Fruit fly (Drosophila melanogaster): Measurements from ENCODE around the gene CG15731.

The CG15731 gene

DNA sequence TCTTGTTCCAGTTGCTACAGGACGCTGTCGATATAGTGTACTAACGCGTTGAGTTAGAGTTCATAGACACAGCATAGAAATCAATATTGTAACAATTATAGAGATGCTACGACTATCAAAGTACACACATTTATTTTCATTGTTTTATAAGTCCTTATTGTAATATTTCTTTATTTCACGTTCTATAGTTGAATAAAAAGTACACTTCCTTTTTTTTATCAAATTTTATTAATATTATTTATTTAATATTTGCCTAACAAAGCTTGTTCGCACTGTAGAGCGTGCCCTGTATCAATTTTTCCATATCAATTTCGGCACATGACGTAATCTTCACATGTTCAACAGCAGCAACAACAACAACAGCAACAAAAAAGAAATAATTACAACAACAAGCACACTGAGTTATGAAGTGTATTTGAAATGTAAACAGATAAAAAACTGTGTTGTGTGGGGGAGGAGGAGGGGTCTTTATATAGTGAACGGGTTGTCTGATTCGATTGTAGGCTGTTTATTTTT is 16.4 kb upstream of the CG15731 start (continued):
- peak; percentile 81 for TF ChIP-seq CG3281 (GFP tag; optimal IDR thresholded peaks at IDR 0.05)
- TF ChIP-seq pho (GFP tag; optimal IDR thresholded peaks at IDR 0.05), result no peak
- peak; percentile 65 for TF ChIP-seq NFAT (GFP tag; IDR thresholded peaks at IDR 0.05)
- no peak for TF ChIP-seq CG15479 (GFP tag; optimal IDR thresholded peaks at IDR 0.05)
- no peak for TF ChIP-seq CG12071 (GFP tag; optimal IDR thresholded peaks at IDR 0.05)
- peak; percentile 71 for TF ChIP-seq sob (GFP tag; IDR thresholded peaks at IDR 0.05)
- peak; percentile 27 for TF ChIP-seq CG13624 (GFP tag; optimal IDR thresholded peaks at IDR 0.05)
- peak; percentile 79 for TF ChIP-seq odd (GFP tag; optimal IDR thresholded peaks at IDR 0.05)
- TF ChIP-seq E2f1 (GFP tag; IDR thresholded peaks at IDR 0.05), result peak; percentile 81
- TF ChIP-seq vvl (GFP tag; IDR thresholded peaks at IDR 0.05), result peak; percentile 80
- TF ChIP-seq tgo (GFP tag; IDR thresholded peaks at IDR 0.05), result peak; percentile 81
- TF ChIP-seq unc-4 (GFP tag; IDR thresholded peaks at IDR 0.05; ENCODE audit: partially characterized antibody), result no peak
- peak; percentile 82 for TF ChIP-seq tap (tag; optimal IDR thresholded peaks at IDR 0.05)
- TF ChIP-seq Ada2b (GFP tag; IDR thresholded peaks at IDR 0.05), result peak; percentile 75
- peak; percentile 86 for TF ChIP-seq Fer1 (GFP tag; optimal IDR thresholded peaks at IDR 0.05)
- TF ChIP-seq Sin3A (optimal IDR thresholded peaks at IDR 0.05), result no peak
- TF ChIP-seq CG15011 (GFP tag; optimal IDR thresholded peaks at IDR 0.05), result no peak
- no peak for TF ChIP-seq HmgD (GFP tag; optimal IDR thresholded peaks at IDR 0.05)
- TF ChIP-seq D19A (tag; optimal IDR thresholded peaks at IDR 0.05), result peak; percentile 82
- peak; percentile 61; the same call in 1 of the 2 replicates for TF ChIP-seq CG4404 (GFP tag; IDR thresholded peaks at IDR 0.05)
- no peak for TF ChIP-seq CG12236 (GFP tag; optimal IDR thresholded peaks at IDR 0.05)
- TF ChIP-seq CG16815 (GFP tag; optimal IDR thresholded peaks at IDR 0.05), result peak; percentile 55
- no peak for TF ChIP-seq pb (GFP tag; optimal IDR thresholded peaks at IDR 0.05)
- TF ChIP-seq dysf (GFP tag; IDR thresholded peaks at IDR 0.05), result peak; percentile 91
- TF ChIP-seq fu2 (GFP tag; optimal IDR thresholded peaks at IDR 0.05), result no peak
- TF ChIP-seq Dref (GFP tag; IDR thresholded peaks at IDR 0.05), result no peak
- TF ChIP-seq HmgZ (tag; optimal IDR thresholded peaks at IDR 0.05), result peak; percentile 30
- no peak for TF ChIP-seq CG12769 (tag; optimal IDR thresholded peaks at IDR 0.05)
- TF ChIP-seq CG1233 (GFP tag; optimal IDR thresholded peaks at IDR 0.05), result peak; percentile 76
- TF ChIP-seq rib (GFP tag; IDR thresholded peaks at IDR 0.05), result 0 out of 2 replicates have a peak, but pooled peaks have one; percentile 15
- TF ChIP-seq nerfin-2 (GFP tag; IDR thresholded peaks at IDR 0.05; ENCODE audit: partially characterized antibody), result no peak
- TF ChIP-seq CG12391 (tag; optimal IDR thresholded peaks at IDR 0.05), result peak; percentile 84
- peak; percentile 48 for TF ChIP-seq schlank (tag; optimal IDR thresholded peaks at IDR 0.05)
- peak; percentile 41; the same call in 2 of the 3 replicates for TF ChIP-seq CG34422 (GFP tag; IDR thresholded peaks at IDR 0.05)
- TF ChIP-seq CG10959 (GFP tag; IDR thresholded peaks at IDR 0.05), result peak; percentile 47; the same call in 1 of the 2 replicates
- no peak for TF ChIP-seq CG7271 (tag; optimal IDR thresholded peaks at IDR 0.05)
- peak; percentile 23 for TF ChIP-seq slp2 (GFP tag; optimal IDR thresholded peaks at IDR 0.05)
- TF ChIP-seq Vsx1 (GFP tag; optimal IDR thresholded peaks at IDR 0.05), result peak; percentile 15
- TF ChIP-seq CG30403 (GFP tag; optimal IDR thresholded peaks at IDR 0.05), result peak; percentile 82
- TF ChIP-seq stwl (tag; optimal IDR thresholded peaks at IDR 0.05), result no peak
- peak; percentile 72 for TF ChIP-seq Hand (GFP tag; optimal IDR thresholded peaks at IDR 0.05)
- TF ChIP-seq CG11560 (tag; IDR thresholded peaks at IDR 0.05), result peak; percentile 50; the same call in 1 of the 3 replicates
- peak; percentile 38 for TF ChIP-seq kay (GFP tag; optimal IDR thresholded peaks at IDR 0.05)
- peak; percentile 76 for TF ChIP-seq CG9727 (GFP tag; optimal IDR thresholded peaks at IDR 0.05)
- peak; percentile 86 for TF ChIP-seq CG9932 (GFP tag; IDR thresholded peaks at IDR 0.05)
- TF ChIP-seq CG31388 (GFP tag; optimal IDR thresholded peaks at IDR 0.05), result no peak
- TF ChIP-seq bab2 (GFP tag; optimal IDR thresholded peaks at IDR 0.05), result no peak
- no peak for TF ChIP-seq Trl (optimal IDR thresholded peaks at IDR 0.05)
- TF ChIP-seq Trl (GFP tag; optimal IDR thresholded peaks at IDR 0.05), result no peak
- TF ChIP-seq jing (GFP tag; optimal IDR thresholded peaks at IDR 0.05), result peak; percentile 19
- TF ChIP-seq exex (tag; optimal IDR thresholded peaks at IDR 0.05), result peak; percentile 59
- TF ChIP-seq ci (GFP tag; IDR thresholded peaks at IDR 0.05), result peak; percentile 51; the same call in 1 of the 3 replicates
